Fruit fly (Drosophila melanogaster): ENCODE results near the gene Remo.

The Remo gene

dm6 chrX:13307189-13307588, 19.3 kb downstream of the Remo start (continued):
- TF ChIP-seq CG11504 (tag; optimal IDR thresholded peaks at IDR 0.05) (peak; percentile 61), her (GFP tag; optimal IDR thresholded peaks at IDR 0.05) (no peak), Fer2 (tag; optimal IDR thresholded peaks at IDR 0.05) (no peak), CG10654 (GFP tag; optimal IDR thresholded peaks at IDR 0.05) (no peak), Hr78 (GFP tag; optimal IDR thresholded peaks at IDR 0.05) (no peak), kah (GFP tag; optimal IDR thresholded peaks at IDR 0.05) (no peak), Neu2 (GFP tag; optimal IDR thresholded peaks at IDR 0.05; ENCODE audit: borderline replicate concordance) (no peak), CG4617 (GFP tag; optimal IDR thresholded peaks at IDR 0.05; ENCODE audit: borderline replicate concordance) (no peak), CG9215 (GFP tag; IDR thresholded peaks at IDR 0.05) (no peak), CG12744 (GFP tag; optimal IDR thresholded peaks at IDR 0.05) (no peak), CG3281 (GFP tag; optimal IDR thresholded peaks at IDR 0.05) (peak; percentile 13), vvl (GFP tag; IDR thresholded peaks at IDR 0.05) (peak; percentile 32; the same call in 1 of the 2 replicates), emc (GFP tag; optimal IDR thresholded peaks at IDR 0.05) (no peak), Ada2b (GFP tag; IDR thresholded peaks at IDR 0.05) (no peak), chinmo (GFP tag; IDR thresholded peaks at IDR 0.05; ENCODE audit: partially characterized antibody) (no peak), Oli (tag; optimal IDR thresholded peaks at IDR 0.05) (peak; percentile 22), CG1233 (GFP tag; optimal IDR thresholded peaks at IDR 0.05) (no peak), CG15479 (GFP tag; optimal IDR thresholded peaks at IDR 0.05) (no peak), mirr (GFP tag; optimal IDR thresholded peaks at IDR 0.05) (no peak), Dad (GFP tag; optimal IDR thresholded peaks at IDR 0.05) (no peak), CG10959 (GFP tag; IDR thresholded peaks at IDR 0.05) (no peak), lilli (GFP tag; optimal IDR thresholded peaks at IDR 0.05) (peak; percentile 29), hth (optimal IDR thresholded peaks at IDR 0.05) (no peak), CoRest (tag; optimal IDR thresholded peaks at IDR 0.05) (peak; percentile 61), gsb (GFP tag; IDR thresholded peaks at IDR 0.05) (no peak), unpg (GFP tag; optimal IDR thresholded peaks at IDR 0.05) (peak; percentile 12), wor (GFP tag; IDR thresholded peaks at IDR 0.05) (no peak), CG1529 (GFP tag; optimal IDR thresholded peaks at IDR 0.05) (no peak), mam (GFP tag; optimal IDR thresholded peaks at IDR 0.05) (no peak), pfk (GFP tag; optimal IDR thresholded peaks at IDR 0.05) (no peak), fd96Cb (tag; optimal IDR thresholded peaks at IDR 0.05) (no peak), usp (GFP tag; optimal IDR thresholded peaks at IDR 0.05) (no peak), Dref (GFP tag; IDR thresholded peaks at IDR 0.05) (no peak), Mad (GFP tag; optimal IDR thresholded peaks at IDR 0.05) (no peak), CG7357 (GFP tag; IDR thresholded peaks at IDR 0.05) (no peak), Six4 (GFP tag; optimal IDR thresholded peaks at IDR 0.05) (no peak), dmrt99B (tag; optimal IDR thresholded peaks at IDR 0.05) (peak; percentile 57), Doc3 (GFP tag; IDR thresholded peaks at IDR 0.05; ENCODE audit: partially characterized antibody) (no peak), sens (GFP tag) (peak; percentile 71), crol (GFP tag; IDR thresholded peaks at IDR 0.05) (no peak), CG34376 (GFP tag; optimal IDR thresholded peaks at IDR 0.05) (no peak), CG7556 (GFP tag; optimal IDR thresholded peaks at IDR 0.05) (peak; percentile 44), CkIIα-i1 (GFP tag; IDR thresholded peaks at IDR 0.05) (no peak), CG2116 (GFP tag; optimal IDR thresholded peaks at IDR 0.05) (no peak), fru (optimal IDR thresholded peaks at IDR 0.05) (no peak), CG31441 (GFP tag; IDR thresholded peaks at IDR 0.05) (peak; percentile 48), CG7372 (GFP tag; IDR thresholded peaks at IDR 0.05) (no peak), Med (GFP tag) (no peak), knrl (GFP tag; IDR thresholded peaks at IDR 0.05; ENCODE audit: partially characterized antibody) (no peak), CG3407 (GFP tag; optimal IDR thresholded peaks at IDR 0.05) (no peak), danr (GFP tag; IDR thresholded peaks at IDR 0.05) (no peak), sens-2 (GFP tag; IDR thresholded peaks at IDR 0.05) (no peak), ara (GFP tag; IDR thresholded peaks at IDR 0.05) (no peak)
